Worm (Caenorhabditis elegans) whole organism, midembryonic: Measurements from ENCODE around the gene ptl-1.

Source experiments
- T22C8.4 ChIP-seq: fragments of 200-800 bp; sonication (Bioruptor generic); IDR thresholded peaks from 2 replicates; pipeline ENCODE4 v1.3.6; 2022; ENCODE audit warnings: missing genetic modification characterization, missing compliant biosample characterization
- cog-1 ChIP-seq: sonication (generic microtip); optimal IDR thresholded peaks from 2 replicates; lab custom pipeline; 2016; ENCODE audit warnings: missing genetic modification characterization, missing compliant biosample characterization
- flt-1 ChIP-seq: fragments of 200-800 bp; sonication (Bioruptor generic); IDR thresholded peaks from 2 replicates; pipeline ENCODE4 v1.3.6; 2022; ENCODE audit warnings: missing genetic modification characterization, missing compliant biosample characterization
- klf-2 ChIP-seq: fragments of 200-800 bp; sonication (Bioruptor generic); conservative IDR thresholded peaks from 2 replicates; pipeline ENCODE4 v1.3.6; 2022; ENCODE audit warnings: missing genetic modification reagents, missing genetic modification characterization, missing compliant biosample characterization
- med-1 ChIP-seq: sonication (generic microtip); optimal IDR thresholded peaks from 2 replicates; lab custom pipeline; 2017; ENCODE audit warnings: missing genetic modification characterization, mild to moderate bottlenecking, missing compliant biosample characterization, antibody characterized with exemption, missing genetic modification reagents; ENCODE audit not compliant: insufficient read depth
- ref-1 ChIP-seq: fragments of 200-800 bp; sonication (Bioruptor generic); conservative IDR thresholded peaks from 2 replicates; pipeline ENCODE4 v1.3.6; 2022; ENCODE audit warnings: missing genetic modification reagents, missing genetic modification characterization, missing compliant biosample characterization
- tab-1 ChIP-seq: fragments of 200-800 bp; sonication (Bioruptor generic); IDR thresholded peaks from 2 replicates; pipeline ENCODE4 v1.3.6; 2022; ENCODE audit warnings: missing genetic modification characterization, missing compliant biosample characterization
- ztf-23 ChIP-seq: fragments of 200-800 bp; sonication (Bioruptor generic); IDR thresholded peaks from 2 replicates; pipeline ENCODE4 v1.3.6; 2022; ENCODE audit warnings: missing genetic modification reagents, missing genetic modification characterization, missing compliant biosample characterization
- ztf-29 ChIP-seq: fragments of 200-800 bp; sonication (Bioruptor generic); IDR thresholded peaks from 2 replicates; pipeline ENCODE4 v1.3.6; 2022; ENCODE audit warnings: missing genetic modification reagents, missing genetic modification characterization, missing compliant biosample characterization

ptl-1 gene

DNA sequence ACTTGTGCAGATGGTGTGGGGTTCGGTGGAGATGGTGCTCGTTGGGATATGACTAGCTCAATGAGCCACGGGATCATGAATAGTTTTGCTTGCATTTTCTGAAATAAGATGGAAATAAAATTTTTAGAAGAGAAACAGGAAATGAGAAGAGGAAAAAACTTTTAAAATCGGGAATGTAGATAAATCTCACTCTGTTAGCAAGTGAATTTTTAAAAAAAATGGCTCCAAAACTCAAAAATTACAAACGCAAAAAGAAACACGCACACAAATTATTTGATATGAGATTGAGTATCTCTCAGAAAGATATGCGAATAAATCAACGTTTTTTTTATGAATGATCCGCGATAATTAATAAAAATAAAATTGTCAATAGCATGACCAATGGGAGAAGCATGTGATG lies 7.0 kb upstream of the ptl-1 start, which contains the start of gene T17H7.7:
Gene T17H7.7 (minus strand): TSS at position 101 of the 400 bp plus-strand sequence.
- TF ChIP-seq T22C8.4 (GFP tag; lab: Robert Waterston, UW): no peak
- no peak for TF ChIP-seq klf-2 (GFP tag; lab: Robert Waterston, UW)
- no peak for TF ChIP-seq med-1 (GFP tag; lab: Kevin White, UChicago)
- TF ChIP-seq cog-1 (tag; lab: Kevin White, UChicago): no peak
- TF ChIP-seq ztf-23 (GFP tag; lab: Robert Waterston, UW): no peak
- TF ChIP-seq tab-1 (GFP tag; lab: Robert Waterston, UW): no peak
- TF ChIP-seq flt-1 (GFP tag; lab: Robert Waterston, UW): no peak
- no peak for TF ChIP-seq ztf-29 (GFP tag; lab: Robert Waterston, UW)
- no peak for TF ChIP-seq ref-1

DNA sequence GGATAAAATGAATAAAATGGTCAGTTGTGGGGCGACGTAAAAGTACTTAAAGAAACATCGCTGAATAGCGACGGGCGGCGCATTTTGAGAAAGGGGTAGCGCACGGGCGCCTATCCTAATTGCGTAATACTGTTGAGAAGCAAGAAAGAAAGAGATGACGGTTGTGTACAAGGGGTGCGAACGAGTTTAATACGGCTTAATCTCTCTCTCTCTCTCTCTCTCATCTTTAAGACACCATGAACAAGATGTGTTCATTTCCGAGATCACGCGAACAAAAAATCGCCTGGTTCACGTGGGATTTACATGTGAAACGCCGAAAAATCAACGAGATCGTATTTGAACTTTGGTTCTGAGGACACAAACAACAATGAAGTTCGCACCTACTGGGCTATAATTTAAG lies 5.3 kb upstream of the ptl-1 start:
- TF ChIP-seq cog-1 (tag; lab: Kevin White, UChicago): no peak
- no peak for TF ChIP-seq tab-1 (GFP tag; lab: Robert Waterston, UW)
- no peak for TF ChIP-seq ztf-23 (GFP tag; lab: Robert Waterston, UW)
- no peak for TF ChIP-seq ref-1
- TF ChIP-seq ztf-29 (GFP tag; lab: Robert Waterston, UW): no peak
- TF ChIP-seq flt-1 (GFP tag; lab: Robert Waterston, UW): no peak
- no peak for TF ChIP-seq klf-2 (GFP tag; lab: Robert Waterston, UW)
- TF ChIP-seq T22C8.4 (GFP tag; lab: Robert Waterston, UW): no peak
- TF ChIP-seq med-1 (GFP tag; lab: Kevin White, UChicago): no peak

DNA sequence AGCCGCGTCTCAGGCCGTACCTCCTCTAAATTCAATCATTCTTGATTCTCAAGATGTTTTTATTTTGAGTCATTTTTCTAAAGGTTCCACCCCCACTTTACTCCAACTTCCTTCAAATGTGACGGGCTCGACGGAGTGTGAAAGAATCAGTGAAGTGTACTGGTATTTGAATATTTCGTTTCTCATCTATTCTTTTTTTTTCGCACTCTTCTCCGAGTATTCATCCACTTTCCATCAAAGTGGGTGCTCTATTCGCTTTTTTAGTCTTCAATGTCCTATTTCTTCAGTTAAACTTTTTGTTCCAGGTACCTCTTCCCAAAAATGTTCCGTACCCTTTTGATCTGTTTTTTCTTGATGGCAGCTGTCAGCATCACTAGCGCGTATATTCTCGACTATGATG lies 3.5 kb upstream of the ptl-1 start, which contains the start of gene nlp-52:
Gene nlp-52 (plus strand): TSS at position 301 of the 400 bp plus-strand sequence.
- TF ChIP-seq ref-1 (no peak), cog-1 (tag; lab: Kevin White, UChicago) (no peak), T22C8.4 (GFP tag; lab: Robert Waterston, UW) (no peak), klf-2 (GFP tag; lab: Robert Waterston, UW) (no peak), med-1 (GFP tag; lab: Kevin White, UChicago) (no peak), flt-1 (GFP tag; lab: Robert Waterston, UW) (no peak), ztf-23 (GFP tag; lab: Robert Waterston, UW) (no peak), ztf-29 (GFP tag; lab: Robert Waterston, UW) (no peak), tab-1 (GFP tag; lab: Robert Waterston, UW) (no peak)

DNA sequence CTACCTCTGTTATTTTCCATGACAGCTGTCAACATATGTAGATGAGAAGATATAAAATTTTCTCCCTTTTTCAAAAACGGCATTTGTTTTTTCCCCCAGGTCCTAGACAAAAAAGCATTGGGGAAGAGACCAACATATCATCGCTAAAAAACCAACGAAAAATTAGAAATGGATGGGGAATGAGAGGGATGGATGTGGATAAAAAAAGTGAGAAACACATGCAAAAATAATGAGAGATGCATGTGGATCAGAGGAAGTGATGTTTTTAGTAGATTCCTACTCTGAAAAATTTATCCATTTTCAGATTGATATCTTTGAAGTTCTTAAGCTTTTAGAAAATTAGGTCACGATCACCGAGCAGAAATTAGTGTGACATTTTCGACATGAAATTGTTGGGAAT lies 2.5 kb upstream of the ptl-1 start:
- TF ChIP-seq flt-1 (GFP tag; lab: Robert Waterston, UW): no peak
- TF ChIP-seq ztf-29 (GFP tag; lab: Robert Waterston, UW): no peak
- TF ChIP-seq ztf-23 (GFP tag; lab: Robert Waterston, UW): no peak
- TF ChIP-seq tab-1 (GFP tag; lab: Robert Waterston, UW): no peak
- no peak for TF ChIP-seq ref-1
- TF ChIP-seq med-1 (GFP tag; lab: Kevin White, UChicago): no peak
- no peak for TF ChIP-seq cog-1 (tag; lab: Kevin White, UChicago)
- TF ChIP-seq klf-2 (GFP tag; lab: Robert Waterston, UW): no peak
- TF ChIP-seq T22C8.4 (GFP tag; lab: Robert Waterston, UW): no peak

DNA sequence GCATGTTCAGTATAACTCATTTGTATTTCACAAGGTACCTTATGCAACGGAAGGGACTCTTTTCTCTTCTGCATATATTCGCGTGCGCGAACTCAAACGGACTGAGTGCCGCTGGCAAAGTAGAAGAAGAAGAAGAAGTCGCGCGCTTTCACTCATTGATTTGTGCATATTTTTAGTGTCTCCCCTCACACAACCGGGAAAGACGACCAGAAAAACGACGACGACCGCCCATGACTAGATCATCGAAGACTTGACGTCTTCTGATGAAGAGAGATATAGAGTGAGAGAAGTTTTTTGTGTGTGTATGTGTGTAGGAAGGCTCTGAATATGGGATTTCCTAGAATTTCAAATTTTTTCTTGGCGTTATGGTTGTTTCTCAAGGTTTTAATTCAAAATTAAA lies 580 bp upstream of the ptl-1 start:
- no peak for TF ChIP-seq cog-1 (tag; lab: Kevin White, UChicago)
- no peak for TF ChIP-seq tab-1 (GFP tag; lab: Robert Waterston, UW)
- TF ChIP-seq med-1 (GFP tag; lab: Kevin White, UChicago): no peak
- no peak for TF ChIP-seq ref-1
- TF ChIP-seq klf-2 (GFP tag; lab: Robert Waterston, UW): no peak
- no peak for TF ChIP-seq ztf-23 (GFP tag; lab: Robert Waterston, UW)
- no peak for TF ChIP-seq ztf-29 (GFP tag; lab: Robert Waterston, UW)
- no peak for TF ChIP-seq flt-1 (GFP tag; lab: Robert Waterston, UW)
- no peak for TF ChIP-seq T22C8.4 (GFP tag; lab: Robert Waterston, UW)

DNA sequence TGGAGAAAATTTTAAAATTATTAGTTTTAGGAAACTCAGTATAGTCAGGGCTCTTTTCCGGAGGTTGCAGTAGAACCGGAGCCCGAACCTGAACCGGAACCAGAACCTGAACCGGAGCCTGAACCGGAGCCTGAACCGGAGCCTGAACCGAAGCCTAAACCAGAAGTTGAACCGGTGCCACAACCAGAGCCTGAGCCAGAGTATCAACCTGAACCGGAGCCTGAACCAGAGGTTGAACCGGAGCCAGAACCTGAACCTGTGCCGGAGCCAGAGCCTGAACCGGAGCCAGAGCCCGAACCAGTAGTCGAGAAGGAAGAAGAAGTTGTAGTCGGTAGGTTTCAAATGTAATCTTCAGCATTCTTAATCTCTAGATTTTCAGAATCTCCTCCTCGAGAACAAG lies 3.5 kb downstream of the ptl-1 start:
- TF ChIP-seq ztf-23 (GFP tag; lab: Robert Waterston, UW) (no peak), flt-1 (GFP tag; lab: Robert Waterston, UW) (no peak), klf-2 (GFP tag; lab: Robert Waterston, UW) (no peak), tab-1 (GFP tag; lab: Robert Waterston, UW) (no peak), T22C8.4 (GFP tag; lab: Robert Waterston, UW) (no peak), cog-1 (tag; lab: Kevin White, UChicago) (no peak), ref-1 (no peak)

DNA sequence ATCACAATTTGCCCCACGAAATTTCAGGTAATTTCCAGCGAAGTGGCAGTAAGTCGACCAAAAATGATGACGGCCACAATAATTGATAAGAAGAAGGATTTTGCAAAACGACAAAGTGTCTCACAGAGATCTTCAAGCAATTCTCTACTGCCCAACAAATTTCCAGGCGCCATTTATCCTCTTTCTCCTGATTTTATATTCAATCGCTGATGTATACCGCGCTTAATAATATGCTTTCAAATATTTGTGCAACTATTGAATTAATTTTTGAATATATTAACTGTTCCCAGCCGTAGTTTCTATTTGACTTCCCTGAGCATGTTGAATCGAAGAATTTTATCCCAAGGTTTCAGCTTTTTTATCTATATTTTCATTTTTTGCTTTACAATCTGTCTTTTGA lies 6.0 kb downstream of the ptl-1 start, which contains the start of gene tpst-2:
Gene tpst-2 (plus strand): TSS at position 301 of the 400 bp plus-strand sequence.
- no peak for TF ChIP-seq T22C8.4 (GFP tag; lab: Robert Waterston, UW)
- no peak for TF ChIP-seq med-1 (GFP tag; lab: Kevin White, UChicago)
- no peak for TF ChIP-seq ref-1
- no peak for TF ChIP-seq ztf-29 (GFP tag; lab: Robert Waterston, UW)
- TF ChIP-seq cog-1 (tag; lab: Kevin White, UChicago): no peak
- TF ChIP-seq flt-1 (GFP tag; lab: Robert Waterston, UW): no peak
- TF ChIP-seq ztf-23 (GFP tag; lab: Robert Waterston, UW): no peak
- no peak for TF ChIP-seq klf-2 (GFP tag; lab: Robert Waterston, UW)
- no peak for TF ChIP-seq tab-1 (GFP tag; lab: Robert Waterston, UW)

DNA sequence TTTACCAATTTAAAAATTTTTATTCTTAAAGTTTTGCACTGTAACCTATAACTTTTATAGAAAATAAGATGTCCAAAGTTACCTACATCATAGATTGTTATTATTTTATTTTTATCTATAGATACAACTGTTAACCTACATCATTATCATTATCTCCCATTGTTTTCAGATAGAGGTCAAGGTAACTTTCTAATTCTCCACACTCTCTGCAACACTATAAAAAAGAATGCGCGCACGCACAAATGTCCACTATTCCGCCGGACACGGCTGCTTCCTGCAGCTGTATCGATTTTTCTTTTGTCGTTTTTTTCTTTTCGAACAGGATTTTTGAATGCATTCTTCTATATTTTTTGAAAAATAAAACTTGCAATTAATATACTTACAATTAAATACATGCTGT lies 7.7 kb downstream of the ptl-1 start:
- no peak for TF ChIP-seq T22C8.4 (GFP tag; lab: Robert Waterston, UW)
- TF ChIP-seq klf-2 (GFP tag; lab: Robert Waterston, UW): no peak
- no peak for TF ChIP-seq flt-1 (GFP tag; lab: Robert Waterston, UW)
- TF ChIP-seq ref-1: no peak
- no peak for TF ChIP-seq tab-1 (GFP tag; lab: Robert Waterston, UW)
- TF ChIP-seq ztf-23 (GFP tag; lab: Robert Waterston, UW): no peak
- no peak for TF ChIP-seq cog-1 (tag; lab: Kevin White, UChicago)
- TF ChIP-seq ztf-29 (GFP tag; lab: Robert Waterston, UW): no peak
- no peak for TF ChIP-seq med-1 (GFP tag; lab: Kevin White, UChicago)

DNA sequence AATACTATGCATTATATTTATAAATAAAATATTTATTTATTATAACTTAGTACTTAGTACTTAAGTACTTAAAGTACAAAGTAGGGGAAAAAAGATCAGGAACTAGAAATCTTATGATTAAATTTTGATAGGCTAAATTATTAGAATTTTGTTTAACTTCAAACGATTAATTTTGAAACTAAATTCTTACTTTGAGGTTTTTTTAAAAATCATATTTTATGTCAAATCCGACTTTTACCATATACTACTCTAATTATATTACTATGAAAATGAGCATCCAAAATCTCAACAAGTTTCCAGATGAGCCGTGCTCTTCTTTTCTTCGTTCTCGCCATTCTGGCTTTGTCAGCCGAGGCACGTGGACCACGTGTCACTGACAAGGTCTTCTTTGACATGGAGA lies 8.1 kb downstream of the ptl-1 start, which contains the start of gene cyn-6:
Gene cyn-6 (plus strand): TSS at position 301 of the 400 bp plus-strand sequence.
- TF ChIP-seq med-1 (GFP tag; lab: Kevin White, UChicago) (no peak), ztf-23 (GFP tag; lab: Robert Waterston, UW) (no peak), flt-1 (GFP tag; lab: Robert Waterston, UW) (no peak), ztf-29 (GFP tag; lab: Robert Waterston, UW) (no peak), tab-1 (GFP tag; lab: Robert Waterston, UW) (no peak), ref-1 (no peak), T22C8.4 (GFP tag; lab: Robert Waterston, UW) (no peak), klf-2 (GFP tag; lab: Robert Waterston, UW) (no peak), cog-1 (tag; lab: Kevin White, UChicago) (no peak)
